Fruit fly (Drosophila melanogaster): ENCODE data around the gene CG13737.
A peak's percentile ranks its signal among the peaks of the same experiment; 100 is the strongest.

The CG13737 gene

DNA sequence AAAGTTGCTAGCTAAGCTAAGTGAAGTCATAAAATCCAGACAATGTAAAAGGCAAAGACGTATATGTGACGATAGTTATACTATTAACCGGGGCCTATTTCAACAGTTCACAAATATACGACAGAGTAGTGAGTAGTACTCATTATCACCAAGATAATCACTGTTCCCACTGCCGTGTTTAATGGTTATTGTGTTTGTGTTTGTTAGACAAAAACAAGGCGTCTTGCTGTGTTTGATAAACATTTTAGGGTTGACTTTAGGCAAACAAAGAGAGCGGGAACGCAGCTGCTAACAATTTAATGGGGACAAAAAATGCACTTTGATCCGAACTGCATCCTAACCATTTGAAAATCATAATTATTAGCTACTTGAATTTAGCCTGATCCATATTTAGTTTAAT, 13.3 kb upstream of the CG13737 start (continued):
- TF ChIP-seq lola (GFP tag; optimal IDR thresholded peaks at IDR 0.05) (peak in 1 of 3 experiments; percentile 75), aop (GFP tag; IDR thresholded peaks at IDR 0.05) (no peak), CG5245 (GFP tag; optimal IDR thresholded peaks at IDR 0.05) (peak; percentile 42), abd-A (tag; optimal IDR thresholded peaks at IDR 0.05) (no peak), grau (tag; optimal IDR thresholded peaks at IDR 0.05) (peak; percentile 60), Mad (GFP tag; optimal IDR thresholded peaks at IDR 0.05) (peak; percentile 49), ranshi (GFP tag; IDR thresholded peaks at IDR 0.05) (no peak), ara (GFP tag; IDR thresholded peaks at IDR 0.05) (peak; percentile 53), CG8924 (tag; optimal IDR thresholded peaks at IDR 0.05) (peak; percentile 87), CG17568 (GFP tag; optimal IDR thresholded peaks at IDR 0.05) (peak; percentile 75), CG2116 (GFP tag; optimal IDR thresholded peaks at IDR 0.05) (peak; percentile 55), Usf (GFP tag; optimal IDR thresholded peaks at IDR 0.05) (peak; percentile 19), Taf1 (GFP tag; IDR thresholded peaks at IDR 0.05) (no peak), bsh (GFP tag; optimal IDR thresholded peaks at IDR 0.05) (peak in 1 of 2 experiments; percentile 88), wor (GFP tag; IDR thresholded peaks at IDR 0.05) (no peak), Dbx (GFP tag; IDR thresholded peaks at IDR 0.05) (no peak), CG10654 (GFP tag; optimal IDR thresholded peaks at IDR 0.05) (peak; percentile 66), Xbp1 (GFP tag; optimal IDR thresholded peaks at IDR 0.05) (no peak), Dref (GFP tag; IDR thresholded peaks at IDR 0.05) (no peak), Awh (GFP tag; IDR thresholded peaks at IDR 0.05) (peak; percentile 58; the same call in 1 of the 2 replicates), knrl (GFP tag; IDR thresholded peaks at IDR 0.05; ENCODE audit: partially characterized antibody) (no peak), nerfin-2 (GFP tag; IDR thresholded peaks at IDR 0.05; ENCODE audit: partially characterized antibody) (no peak), pum (GFP tag; optimal IDR thresholded peaks at IDR 0.05) (no peak), CG3726 (GFP tag; IDR thresholded peaks at IDR 0.05) (no peak), sens-2 (GFP tag; IDR thresholded peaks at IDR 0.05) (0 out of 2 replicates have a peak, but pooled peaks have one; percentile 38), da (GFP tag; optimal IDR thresholded peaks at IDR 0.05) (peak; percentile 1), MBD-R2 (GFP tag; IDR thresholded peaks at IDR 0.05) (no peak), CG8290 (GFP tag; optimal IDR thresholded peaks at IDR 0.05) (peak; percentile 61), CG8290 (tag; optimal IDR thresholded peaks at IDR 0.05) (peak; percentile 64 to 88), Asciz (GFP tag; optimal IDR thresholded peaks at IDR 0.05) (peak; percentile 92), CG12071 (GFP tag; optimal IDR thresholded peaks at IDR 0.05) (peak; percentile 85), CG7987 (GFP tag; optimal IDR thresholded peaks at IDR 0.05) (peak; percentile 91), CG32772 (GFP tag; IDR thresholded peaks at IDR 0.05) (no peak), MTF-1 (GFP tag; optimal IDR thresholded peaks at IDR 0.05; ENCODE audit: borderline replicate concordance) (peak; percentile 91), vvl (GFP tag; IDR thresholded peaks at IDR 0.05) (no peak), CG1529 (GFP tag; optimal IDR thresholded peaks at IDR 0.05) (peak; percentile 81), NC2α (GFP tag; optimal IDR thresholded peaks at IDR 0.05) (peak; percentile 64), D19A (tag; optimal IDR thresholded peaks at IDR 0.05) (peak; percentile 65), CG8359 (GFP tag; optimal IDR thresholded peaks at IDR 0.05; ENCODE audit: borderline replicate concordance) (peak; percentile 80), Adf1 (GFP tag; IDR thresholded peaks at IDR 0.05) (no peak), Rx (GFP tag; IDR thresholded peaks at IDR 0.05) (no peak), Dip3 (GFP tag; optimal IDR thresholded peaks at IDR 0.05) (no peak), BtbVII (GFP tag; optimal IDR thresholded peaks at IDR 0.05) (peak; percentile 46), CG16779 (GFP tag; IDR thresholded peaks at IDR 0.05) (no peak), Sox102F (GFP tag; optimal IDR thresholded peaks at IDR 0.05) (peak; percentile 68), NfI (GFP tag; optimal IDR thresholded peaks at IDR 0.05) (peak; percentile 30), CG12299 (tag; optimal IDR thresholded peaks at IDR 0.05) (peak; percentile 55), fru (optimal IDR thresholded peaks at IDR 0.05) (no peak), BEAF-32 (GFP tag; optimal IDR thresholded peaks at IDR 0.05) (no peak), odd (GFP tag; optimal IDR thresholded peaks at IDR 0.05) (peak; percentile 86), p53 (GFP tag; optimal IDR thresholded peaks at IDR 0.05) (peak; percentile 24), TFAM (GFP tag; optimal IDR thresholded peaks at IDR 0.05) (peak; percentile 86)
